Worm (Caenorhabditis elegans): ENCODE measurements around the gene ist-1.

The ist-1 gene

DNA sequence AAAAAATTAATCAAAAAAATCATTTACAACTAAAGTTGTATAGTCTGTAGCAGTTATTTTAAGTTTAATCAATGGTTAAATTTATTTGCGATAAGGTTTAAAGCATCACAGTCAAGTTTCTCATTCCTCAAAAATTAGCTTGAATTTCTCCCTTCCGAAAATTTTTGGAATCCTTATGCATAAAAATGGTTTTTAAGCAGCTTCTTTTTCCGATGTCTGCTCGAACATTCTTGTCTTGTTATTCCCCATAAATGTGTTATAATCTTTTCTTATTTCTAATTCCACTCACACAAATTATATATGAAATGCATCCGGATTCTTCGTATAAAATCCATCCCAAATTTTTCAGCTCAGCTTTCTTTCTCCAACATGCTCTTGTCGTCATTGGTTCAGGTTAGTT, 25.0 kb upstream of the ist-1 start, which contains the start of gene C36B7.3:
TSS of gene C36B7.3 (plus strand) at position 301 of the 400 bp plus-strand sequence.
- TF ChIP-seq lin-13 (tag; optimal IDR thresholded peaks at IDR 0.05), result no peak
- no peak for TF ChIP-seq unc-62 (GFP tag; optimal IDR thresholded peaks at IDR 0.05)
- no peak for TF ChIP-seq elt-1 (tag; optimal IDR thresholded peaks at IDR 0.05; ENCODE audit: borderline replicate concordance, insufficient read depth)
- TF ChIP-seq ces-1 (GFP tag; optimal IDR thresholded peaks at IDR 0.05), result no peak
- no peak for TF ChIP-seq lsy-2 (tag; optimal IDR thresholded peaks at IDR 0.05)
- TF ChIP-seq tbx-8 (GFP tag; optimal IDR thresholded peaks at IDR 0.05), result no peak
- TF ChIP-seq unc-39 (tag; optimal IDR thresholded peaks at IDR 0.05), result no peak
- TF ChIP-seq cnd-1 (tag; optimal IDR thresholded peaks at IDR 0.05), result no peak
- TF ChIP-seq nhr-28 (tag; optimal IDR thresholded peaks at IDR 0.05), result no peak
- no peak for TF ChIP-seq hlh-1 (tag; optimal IDR thresholded peaks at IDR 0.05)
- TF ChIP-seq nhr-12 (tag; optimal IDR thresholded peaks at IDR 0.05), result no peak
- TF ChIP-seq snpc-4 (tag; optimal IDR thresholded peaks at IDR 0.05), result no peak
- no peak for TF ChIP-seq drap-1 (GFP tag; optimal IDR thresholded peaks at IDR 0.05)
- TF ChIP-seq flh-1 (GFP tag; optimal IDR thresholded peaks at IDR 0.05), result no peak
- TF ChIP-seq mls-2 (tag; optimal IDR thresholded peaks at IDR 0.05), result no peak
- TF ChIP-seq lin-32 (GFP tag; optimal IDR thresholded peaks at IDR 0.05), result no peak
- no peak for TF ChIP-seq elt-3 (tag; optimal IDR thresholded peaks at IDR 0.05)
- no peak for TF ChIP-seq nhr-2 (tag; optimal IDR thresholded peaks at IDR 0.05)
- no peak for TF ChIP-seq mab-5 (tag; optimal IDR thresholded peaks at IDR 0.05)
- TF ChIP-seq blmp-1 (tag; optimal IDR thresholded peaks at IDR 0.05), result no peak

DNA sequence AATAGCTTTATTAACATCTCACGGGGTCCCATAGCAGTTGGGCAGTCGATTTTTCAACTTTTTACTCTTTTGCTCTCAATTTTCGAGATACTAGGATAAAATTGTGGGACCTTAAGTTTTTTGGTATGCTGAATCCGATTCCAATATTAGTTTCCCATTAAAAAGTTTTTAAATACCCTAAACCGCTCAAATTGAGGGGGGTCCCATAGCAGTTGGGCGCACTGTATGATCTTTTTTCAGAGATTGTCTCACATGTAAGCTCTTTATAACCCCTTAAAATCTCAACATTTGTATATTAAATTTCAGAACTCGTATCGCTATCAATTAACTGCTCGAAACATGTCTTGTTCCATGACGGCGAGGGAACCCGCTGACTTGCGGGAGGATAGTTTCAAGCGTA, 20.3 kb upstream of the ist-1 start, which contains the start of gene C36B7.2:
TSS of gene C36B7.2 (plus strand) at position 301 of the 400 bp plus-strand sequence.
- no peak for TF ChIP-seq tbx-8 (GFP tag; optimal IDR thresholded peaks at IDR 0.05)
- no peak for TF ChIP-seq drap-1 (GFP tag; optimal IDR thresholded peaks at IDR 0.05)
- TF ChIP-seq ces-1 (GFP tag; optimal IDR thresholded peaks at IDR 0.05), result no peak
- TF ChIP-seq nhr-2 (tag; optimal IDR thresholded peaks at IDR 0.05), result no peak
- no peak for TF ChIP-seq mab-5 (tag; optimal IDR thresholded peaks at IDR 0.05)
- no peak for TF ChIP-seq unc-39 (tag; optimal IDR thresholded peaks at IDR 0.05)
- no peak for TF ChIP-seq unc-120 (tag; optimal IDR thresholded peaks at IDR 0.05; ENCODE audit: poor library complexity, severe bottlenecking)
- TF ChIP-seq ceh-83 (GFP tag; optimal IDR thresholded peaks at IDR 0.05), result no peak
- no peak for TF ChIP-seq ham-2 (GFP tag; optimal IDR thresholded peaks at IDR 0.05)
- TF ChIP-seq pha-4 (tag; optimal IDR thresholded peaks at IDR 0.05), result no peak
- no peak for TF ChIP-seq nhr-76 (tag; optimal IDR thresholded peaks at IDR 0.05)
- TF ChIP-seq sem-2 (GFP tag; optimal IDR thresholded peaks at IDR 0.05), result no peak
- TF ChIP-seq mls-2 (tag; optimal IDR thresholded peaks at IDR 0.05), result no peak
- no peak for TF ChIP-seq nhr-12 (tag; optimal IDR thresholded peaks at IDR 0.05)

- no peak for TF ChIP-seq lsy-2 (tag; optimal IDR thresholded peaks at IDR 0.05)
- no peak for TF ChIP-seq elt-3 (tag; optimal IDR thresholded peaks at IDR 0.05)
- TF ChIP-seq unc-120 (tag; optimal IDR thresholded peaks at IDR 0.05; ENCODE audit: poor library complexity, severe bottlenecking), result no peak
- no peak for TF ChIP-seq ceh-39 (tag; optimal IDR thresholded peaks at IDR 0.05)
- TF ChIP-seq hlh-1 (tag; optimal IDR thresholded peaks at IDR 0.05), result no peak
- TF ChIP-seq ztf-11 (tag; optimal IDR thresholded peaks at IDR 0.05), result no peak
- no peak for TF ChIP-seq sem-2 (GFP tag; optimal IDR thresholded peaks at IDR 0.05)
- TF ChIP-seq sptf-1 (tag; optimal IDR thresholded peaks at IDR 0.05), result no peak
- no peak for TF ChIP-seq ceh-83 (GFP tag; optimal IDR thresholded peaks at IDR 0.05)
- no peak for TF ChIP-seq pha-4 (tag; optimal IDR thresholded peaks at IDR 0.05)
- no peak for TF ChIP-seq mep-1 (tag; optimal IDR thresholded peaks at IDR 0.05)
- no peak for TF ChIP-seq nhr-28 (tag; optimal IDR thresholded peaks at IDR 0.05)
- TF ChIP-seq blmp-1 (tag; optimal IDR thresholded peaks at IDR 0.05), result no peak
- TF ChIP-seq unc-62 (GFP tag; optimal IDR thresholded peaks at IDR 0.05), result no peak
- no peak for TF ChIP-seq snpc-4 (tag; optimal IDR thresholded peaks at IDR 0.05)
- no peak for TF ChIP-seq M03D4.4 (tag; optimal IDR thresholded peaks at IDR 0.05)
- no peak for TF ChIP-seq ceh-43 (GFP tag; optimal IDR thresholded peaks at IDR 0.05)
These were observed 13.9 kb upstream of the ist-1 start, which contains the start of gene C36B7.1 for ce11 chrX:7112589-7112988. TSS of gene C36B7.1 (plus strand) at chrX:7112889.

ce11 chrX:7116896-7117295, 9.6 kb upstream of the ist-1 start, which contains the start of gene hen-1:
TSS of gene hen-1 (minus strand) at chrX:7116996.
- TF ChIP-seq snpc-4 (tag; optimal IDR thresholded peaks at IDR 0.05), result no peak
- no peak for TF ChIP-seq ceh-83 (GFP tag; optimal IDR thresholded peaks at IDR 0.05)
- no peak for TF ChIP-seq nhr-12 (tag; optimal IDR thresholded peaks at IDR 0.05)
- TF ChIP-seq mep-1 (tag; optimal IDR thresholded peaks at IDR 0.05), result no peak
- TF ChIP-seq elt-3 (tag; optimal IDR thresholded peaks at IDR 0.05), result no peak
- no peak for TF ChIP-seq ceh-39 (tag; optimal IDR thresholded peaks at IDR 0.05)
- no peak for TF ChIP-seq elt-1 (tag; optimal IDR thresholded peaks at IDR 0.05; ENCODE audit: borderline replicate concordance, insufficient read depth)
- TF ChIP-seq unc-39 (tag; optimal IDR thresholded peaks at IDR 0.05), result no peak
- TF ChIP-seq M03D4.4 (tag; optimal IDR thresholded peaks at IDR 0.05), result no peak
- TF ChIP-seq unc-120 (tag; optimal IDR thresholded peaks at IDR 0.05; ENCODE audit: poor library complexity, severe bottlenecking), result no peak
- no peak for TF ChIP-seq ces-1 (GFP tag; optimal IDR thresholded peaks at IDR 0.05)
- TF ChIP-seq mab-5 (tag; optimal IDR thresholded peaks at IDR 0.05), result no peak
- TF ChIP-seq hlh-1 (tag; optimal IDR thresholded peaks at IDR 0.05), result no peak
